Worm (Caenorhabditis elegans) whole organism, L1 larva: ENCODE results near the gene rig-6.

Experiments
- C16A3.4 ChIP-seq: fragments of 150-350 bp; optimal IDR thresholded peaks from 2 replicates; lab custom pipeline; 2014; ENCODE audit warnings: missing biosample characterization, missing genetic modification characterization
- C34B4.2 ChIP-seq: sonication (generic microtip); optimal IDR thresholded peaks from 2 replicates; lab custom pipeline; 2017; ENCODE audit warnings: mild to moderate bottlenecking, missing genetic modification characterization, missing compliant biosample characterization
- Y116A8C.19 ChIP-seq: sonication (generic microtip); optimal IDR thresholded peaks from 2 replicates; lab custom pipeline; 2016; ENCODE audit warnings: missing compliant biosample characterization, missing genetic modification characterization, borderline replicate concordance
- alr-1 ChIP-seq: fragments of 200-800 bp; sonication (Bioruptor generic); optimal IDR thresholded peaks from 2 replicates; lab custom pipeline; 2018; ENCODE audit warnings: borderline replicate concordance, mild to moderate bottlenecking, missing genetic modification characterization, missing compliant biosample characterization
- ama-1 ChIP-seq: fragments of 150-350 bp; optimal IDR thresholded peaks from 2 replicates; lab custom pipeline; 2014
- blmp-1 ChIP-seq: fragments of 150-350 bp; optimal IDR thresholded peaks from 2 replicates; lab custom pipeline; 2014; ENCODE audit warnings: missing biosample characterization, missing genetic modification characterization
- ceh-63 ChIP-seq: fragments of 200-800 bp; sonication (Bioruptor generic); optimal IDR thresholded peaks from 2 replicates; lab custom pipeline; 2018; ENCODE audit warnings: mild to moderate bottlenecking, missing genetic modification characterization, missing compliant biosample characterization
- ceh-8 ChIP-seq: fragments of 200-800 bp; sonication (Bioruptor generic); optimal IDR thresholded peaks from 2 replicates; lab custom pipeline; 2018; ENCODE audit warnings: mild to moderate bottlenecking, missing genetic modification characterization, moderate library complexity, missing compliant biosample characterization
- ces-1 ChIP-seq: fragments of 150-350 bp; optimal IDR thresholded peaks from 2 replicates; lab custom pipeline; 2014; ENCODE audit warnings: missing biosample characterization, missing genetic modification reagents, missing genetic modification characterization
- efl-1 ChIP-seq, 4 experiments: fragments of 150-350 bp; optimal IDR thresholded peaks in 3 of 4; peaks in 1 of 4; 1 replicate in 1 of 4; 2 replicates in 3 of 4; lab custom pipeline; 2014; ENCODE audit warnings: missing biosample characterization in 2 of 4, missing genetic modification characterization in 2 of 4, missing genetic modification reagents in 2 of 4
- efl-3 ChIP-seq: fragments of 200-800 bp; sonication (Bioruptor generic); optimal IDR thresholded peaks from 2 replicates; lab custom pipeline; 2018; ENCODE audit warnings: mild to moderate bottlenecking, missing genetic modification characterization, missing compliant biosample characterization
- elt-2 ChIP-seq: sonication (generic microtip); optimal IDR thresholded peaks from 2 replicates; lab custom pipeline; 2016; ENCODE audit warnings: missing genetic modification characterization, mild to moderate bottlenecking, inconsistent platforms, missing compliant biosample characterization, missing genetic modification reagents
- elt-3 ChIP-seq, 6 experiments: fragments of 150-350 bp in 1 of 6; sonication (generic microtip); optimal IDR thresholded peaks; 2 replicates each; lab custom pipeline; 2017 to 2018; ENCODE audit warnings: missing biosample characterization in 6 of 6, missing genetic modification characterization in 6 of 6, inconsistent platforms in 1 of 6
- fos-1 ChIP-seq: fragments of 150-350 bp; optimal IDR thresholded peaks from 2 replicates; lab custom pipeline; 2014; ENCODE audit warnings: missing biosample characterization, missing genetic modification characterization
- grh-1 ChIP-seq: fragments of 200-800 bp; sonication (Bioruptor generic); IDR thresholded peaks from 2 replicates; pipeline ENCODE4 v1.3.6; 2022; ENCODE audit warnings: missing genetic modification reagents, missing genetic modification characterization, missing compliant biosample characterization
- hlh-4 ChIP-seq: sonication (generic microtip); optimal IDR thresholded peaks from 2 replicates; lab custom pipeline; 2016; ENCODE audit warnings: mild to moderate bottlenecking, missing genetic modification characterization, missing compliant biosample characterization
- hpl-2 ChIP-seq: fragments of 150-350 bp; optimal IDR thresholded peaks from 2 replicates; lab custom pipeline; 2014; ENCODE audit warnings: missing biosample characterization, missing genetic modification reagents, missing genetic modification characterization
- irx-1 ChIP-seq: sonication (generic microtip); optimal IDR thresholded peaks from 2 replicates; lab custom pipeline; 2016; ENCODE audit warnings: missing genetic modification characterization, missing compliant biosample characterization
- isw-1 ChIP-seq: fragments of 200-800 bp; sonication (Bioruptor generic); IDR thresholded peaks from 2 replicates; pipeline ENCODE4 v1.3.6; 2022; ENCODE audit warnings: missing genetic modification characterization, missing compliant biosample characterization
- lin-13 ChIP-seq: fragments of 150-350 bp; optimal IDR thresholded peaks from 2 replicates; lab custom pipeline; 2014; ENCODE audit warnings: missing biosample characterization, missing genetic modification reagents, missing genetic modification characterization
- lin-14 ChIP-seq: fragments of 200-800 bp; sonication (Bioruptor generic); optimal IDR thresholded peaks from 2 replicates; lab custom pipeline; 2018; ENCODE audit warnings: mild to moderate bottlenecking, missing genetic modification characterization, moderate library complexity, missing compliant biosample characterization
- lin-15B ChIP-seq: fragments of 150-350 bp; sonication (generic microtip); optimal IDR thresholded peaks from 3 replicates; lab custom pipeline; 2014; ENCODE audit warnings: missing biosample characterization, missing genetic modification characterization
- lin-35 ChIP-seq, 2 experiments: fragments of 150-350 bp; optimal IDR thresholded peaks; 2 replicates each; lab custom pipeline; 2014; ENCODE audit warnings: missing biosample characterization in 2 of 2, missing genetic modification characterization in 2 of 2, missing genetic modification reagents in 2 of 2
- lsy-2 ChIP-seq, 2 experiments: fragments of 150-350 bp; optimal IDR thresholded peaks; 2 replicates each; lab custom pipeline; 2014; ENCODE audit warnings: missing biosample characterization in 2 of 2, missing genetic modification characterization in 2 of 2
- mab-9 ChIP-seq: fragments of 200-800 bp; sonication (Bioruptor generic); IDR thresholded peaks from 2 replicates; pipeline ENCODE4 v1.3.6; 2022; ENCODE audit warnings: missing genetic modification reagents, missing genetic modification characterization, missing compliant biosample characterization
- mep-1 ChIP-seq: fragments of 150-350 bp; optimal IDR thresholded peaks from 2 replicates; lab custom pipeline; 2014; ENCODE audit warnings: missing biosample characterization, missing genetic modification characterization
- nhr-11 ChIP-seq: fragments of 150-350 bp; optimal IDR thresholded peaks from 2 replicates; lab custom pipeline; 2014; ENCODE audit warnings: missing biosample characterization, missing genetic modification characterization
- nhr-12 ChIP-seq: sonication (generic microtip); optimal IDR thresholded peaks from 2 replicates; lab custom pipeline; 2017; ENCODE audit warnings: missing biosample characterization, missing genetic modification characterization
- nhr-19 ChIP-seq: fragments of 200-800 bp; sonication (Bioruptor generic); conservative IDR thresholded peaks from 2 replicates; pipeline ENCODE4 v1.3.6; 2022; ENCODE audit warnings: missing genetic modification characterization, missing compliant biosample characterization
- nhr-237 ChIP-seq: fragments of 150-350 bp; optimal IDR thresholded peaks from 2 replicates; lab custom pipeline; 2014; ENCODE audit warnings: missing biosample characterization, missing genetic modification characterization
- nhr-28 ChIP-seq: fragments of 150-350 bp; optimal IDR thresholded peaks from 2 replicates; lab custom pipeline; 2014; ENCODE audit warnings: missing biosample characterization, missing genetic modification characterization
- nhr-84 ChIP-seq: sonication (generic microtip); optimal IDR thresholded peaks from 2 replicates; lab custom pipeline; 2017; ENCODE audit warnings: missing biosample characterization, missing genetic modification characterization
- nhr-85 ChIP-seq: sonication (generic microtip); peaks from one replicate; lab custom pipeline; 2016; ENCODE audit warnings: missing genetic modification characterization, inconsistent platforms, missing compliant biosample characterization
- nhr-90 ChIP-seq: sonication (generic microtip); optimal IDR thresholded peaks from 2 replicates; lab custom pipeline; 2016; ENCODE audit warnings: mild to moderate bottlenecking, missing genetic modification characterization, missing compliant biosample characterization; ENCODE audit not compliant: poor library complexity
- pag-3 ChIP-seq: sonication (generic microtip); optimal IDR thresholded peaks from 2 replicates; lab custom pipeline; 2017; ENCODE audit warnings: missing genetic modification characterization, mild to moderate bottlenecking, missing compliant biosample characterization, antibody characterized with exemption, borderline replicate concordance; ENCODE audit not compliant: insufficient read depth
- pax-3 ChIP-seq: fragments of 200-800 bp; sonication (Bioruptor generic); optimal IDR thresholded peaks from 2 replicates; lab custom pipeline; 2018; ENCODE audit warnings: mild to moderate bottlenecking, missing genetic modification characterization, moderate library complexity, missing compliant biosample characterization
- pqm-1 ChIP-seq: sonication (generic microtip); optimal IDR thresholded peaks from 3 replicates; lab custom pipeline; 2017; ENCODE audit warnings: missing biosample characterization, missing genetic modification characterization
- rnt-1 ChIP-seq: sonication (generic microtip); optimal IDR thresholded peaks from 2 replicates; lab custom pipeline; 2016; ENCODE audit warnings: mild to moderate bottlenecking, missing genetic modification characterization, moderate library complexity, missing compliant biosample characterization
- skn-1 ChIP-seq: fragments of 150-350 bp; optimal IDR thresholded peaks from 2 replicates; lab custom pipeline; 2014; ENCODE audit warnings: missing biosample characterization, missing genetic modification characterization
- sox-4 ChIP-seq: sonication (generic microtip); optimal IDR thresholded peaks from 2 replicates; lab custom pipeline; 2016; ENCODE audit warnings: missing genetic modification characterization, missing compliant biosample characterization
- sptf-1 ChIP-seq: fragments of 150-350 bp; optimal IDR thresholded peaks from 2 replicates; lab custom pipeline; 2014; ENCODE audit warnings: missing biosample characterization, missing genetic modification characterization
- sup-37 ChIP-seq: fragments of 200-800 bp; sonication (Bioruptor generic); optimal IDR thresholded peaks from 2 replicates; lab custom pipeline; 2018; ENCODE audit warnings: mild to moderate bottlenecking, missing genetic modification characterization, missing compliant biosample characterization
- tbx-2 ChIP-seq: sonication (generic microtip); optimal IDR thresholded peaks from 2 replicates; lab custom pipeline; 2016; ENCODE audit warnings: missing genetic modification characterization, missing compliant biosample characterization
- tlp-1 ChIP-seq: fragments of 150-350 bp; optimal IDR thresholded peaks from 2 replicates; lab custom pipeline; 2014; ENCODE audit warnings: missing biosample characterization, missing genetic modification characterization
- unc-86 ChIP-seq: sonication (generic microtip); optimal IDR thresholded peaks from 2 replicates; lab custom pipeline; 2016; ENCODE audit warnings: missing genetic modification characterization, missing compliant biosample characterization
- unc-98 ChIP-seq: fragments of 200-800 bp; sonication (Bioruptor generic); IDR thresholded peaks from 2 replicates; pipeline ENCODE4 v1.3.6; 2022; ENCODE audit warnings: missing genetic modification characterization, missing compliant biosample characterization
- zip-4 ChIP-seq: fragments of 200-800 bp; sonication (Bioruptor generic); optimal IDR thresholded peaks from 2 replicates; lab custom pipeline; 2018; ENCODE audit warnings: mild to moderate bottlenecking, missing genetic modification characterization, moderate library complexity, missing compliant biosample characterization

The rig-6 gene

DNA sequence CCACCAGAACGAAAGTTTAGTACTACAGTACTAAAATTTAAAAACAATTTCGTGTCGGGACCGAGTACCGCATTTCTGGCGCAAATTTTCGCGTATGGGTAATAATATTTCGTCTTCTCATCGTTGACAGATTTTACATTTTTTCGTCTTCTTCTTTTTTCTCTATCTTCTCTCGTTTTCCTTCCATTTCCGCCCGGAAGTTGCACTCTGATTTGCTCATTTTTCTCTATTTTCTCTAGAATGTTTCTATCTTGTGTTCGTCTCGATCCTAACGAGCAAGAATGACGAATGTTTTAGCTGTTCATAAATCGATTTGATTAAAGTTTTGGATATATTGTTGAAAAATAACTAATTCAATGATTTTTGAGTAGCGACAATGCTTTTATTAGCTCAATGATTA lies 43.6 kb upstream of the rig-6 start:
- TF ChIP-seq nhr-19 (GFP tag; lab: Robert Waterston, UW), result no peak
- peak in 1 of 2 experiments; percentile 14 for TF ChIP-seq efl-1 (optimal IDR thresholded peaks at IDR 0.05; lab: Kevin White, UChicago)
- no peak for TF ChIP-seq efl-1 (GFP tag; optimal IDR thresholded peaks at IDR 0.05 in 1 of 2; lab: Kevin White, UChicago)
- TF ChIP-seq lin-14, result peak; percentile 65
- peak; percentile 5 for TF ChIP-seq rnt-1 (tag; lab: Kevin White, UChicago)
- no peak for TF ChIP-seq pax-3
- TF ChIP-seq C16A3.4, result no peak
- TF ChIP-seq isw-1 (GFP tag; lab: Robert Waterston, UW), result 0 out of 2 replicates have a peak, but pooled peaks have one; percentile 1
- TF ChIP-seq alr-1 (tag; lab: Kevin White, UChicago), result no peak

DNA sequence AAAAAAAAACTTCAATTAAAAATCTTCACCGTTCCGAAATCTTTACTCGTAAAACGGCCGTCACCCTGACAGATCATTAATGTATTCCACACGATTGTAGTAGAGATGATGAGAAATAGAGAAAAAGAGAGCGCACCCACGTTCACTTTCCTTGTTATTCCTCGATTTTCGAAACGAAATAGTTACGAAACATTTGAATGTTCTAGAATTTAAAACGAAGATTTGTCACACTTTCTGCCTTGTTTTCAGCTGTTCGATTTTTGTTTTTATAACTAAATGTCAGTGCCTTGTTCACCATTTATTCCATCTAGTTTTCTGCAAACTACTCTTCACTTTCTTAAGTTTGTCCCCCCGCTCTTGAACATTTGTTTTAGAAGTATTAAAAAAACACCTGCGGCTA lies 42.9 kb upstream of the rig-6 start:
- no peak for TF ChIP-seq sox-4
- no peak for TF ChIP-seq pqm-1
- TF ChIP-seq nhr-90 (tag; lab: Kevin White, UChicago), result no peak
- no peak for TF ChIP-seq pag-3
- no peak for TF ChIP-seq grh-1 (GFP tag; lab: Robert Waterston, UW)
- TF ChIP-seq blmp-1 (tag; lab: Kevin White, UChicago), result peak; percentile 19
- TF ChIP-seq C34B4.2 (tag; lab: Kevin White, UChicago), result no peak
- TF ChIP-seq irx-1, result no peak
- no peak for TF ChIP-seq unc-98 (GFP tag; lab: Robert Waterston, UW)
- no peak for TF ChIP-seq unc-86 (tag; lab: Kevin White, UChicago)
- no peak for TF ChIP-seq rnt-1 (tag; lab: Kevin White, UChicago)
- peak; percentile 64 for TF ChIP-seq skn-1 (tag; lab: Kevin White, UChicago)
- no peak for TF ChIP-seq efl-1 (optimal IDR thresholded peaks at IDR 0.05; lab: Kevin White, UChicago)
- TF ChIP-seq efl-1 (GFP tag; optimal IDR thresholded peaks at IDR 0.05 in 1 of 2; lab: Kevin White, UChicago), result peak; percentile 11 to 91
- no peak for TF ChIP-seq hlh-4
- TF ChIP-seq mab-9 (GFP tag; lab: Robert Waterston, UW), result no peak

DNA sequence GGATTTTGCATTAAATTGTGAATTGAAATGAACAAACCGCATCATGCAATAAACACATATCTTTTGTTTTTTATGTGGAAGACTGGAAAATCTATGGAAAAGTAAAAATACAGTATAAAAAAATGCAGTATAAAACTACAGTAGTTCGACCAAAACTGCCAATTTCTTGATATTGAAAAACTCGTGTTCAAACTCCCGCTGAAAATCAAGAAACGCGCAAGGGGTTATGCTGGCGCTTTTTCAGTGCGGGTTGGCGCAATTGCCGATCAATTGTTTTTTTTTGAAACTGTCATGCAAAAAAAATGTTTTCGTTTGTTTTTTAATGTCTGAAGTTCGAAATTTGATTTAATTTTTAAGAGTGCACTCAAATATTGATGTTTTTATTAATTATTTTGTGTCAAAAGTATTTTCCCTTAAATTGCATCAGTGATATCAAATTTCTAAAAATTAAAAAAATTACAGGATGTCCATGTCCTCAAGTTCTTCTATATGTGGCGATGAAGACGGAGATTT lies 39.8 kb upstream of the rig-6 start, which contains the start of gene dnj-9:
dnj-9 (plus strand) TSS at position 463 of the 513 bp plus-strand sequence.
- peak; percentile 24 for TF ChIP-seq nhr-12 (tag; lab: Kevin White, UChicago)
- TF ChIP-seq nhr-28 (tag; lab: Kevin White, UChicago), result peak; percentile 44
- TF ChIP-seq hpl-2 (GFP tag; lab: Kevin White, UChicago), result peak; percentile 29
- peak; percentile 90 for TF ChIP-seq fos-1 (tag; lab: Kevin White, UChicago)
- TF ChIP-seq elt-3 (tag; optimal IDR thresholded peaks at IDR 0.05; lab: Kevin White, UChicago), result peak in 3 of 6 experiments; percentile 50 to 90 (median 90)
- peak; percentile 70 for TF ChIP-seq unc-98 (GFP tag; lab: Robert Waterston, UW)
- TF ChIP-seq sptf-1 (tag; lab: Kevin White, UChicago), result no peak
- peak; percentile 99 for TF ChIP-seq mep-1 (tag; lab: Kevin White, UChicago)
- TF ChIP-seq lin-14, result peak; percentile 96
- TF ChIP-seq ama-1 (lab: Kevin White, UChicago), result peak; percentile 87
- TF ChIP-seq nhr-11 (tag; lab: Kevin White, UChicago), result peak; percentile 88
- TF ChIP-seq lin-15B (tag; lab: Kevin White, UChicago), result peak; percentile 91
- TF ChIP-seq efl-3 (GFP tag; lab: Kevin White, UChicago), result peak; percentile 51
- peak; percentile 65 for TF ChIP-seq nhr-237 (tag; lab: Kevin White, UChicago)
- no peak for TF ChIP-seq tlp-1 (tag; lab: Kevin White, UChicago)
- TF ChIP-seq pag-3, result peak; percentile 32
- peak; percentile 93 for TF ChIP-seq ceh-8 (GFP tag; lab: Kevin White, UChicago)
- TF ChIP-seq Y116A8C.19 (tag; lab: Kevin White, UChicago), result no peak
- peak; percentile 97 for TF ChIP-seq nhr-85
- TF ChIP-seq pqm-1, result no peak
- peak; percentile 95 to 96 for TF ChIP-seq lsy-2 (tag; optimal IDR thresholded peaks at IDR 0.05; lab: Kevin White, UChicago)
- peak; percentile 89 for TF ChIP-seq zip-4 (GFP tag; lab: Kevin White, UChicago)
- peak; percentile 93 for TF ChIP-seq lin-13
- peak; percentile 97 for TF ChIP-seq C16A3.4
- TF ChIP-seq irx-1, result peak; percentile 93
- TF ChIP-seq nhr-84 (tag; lab: Kevin White, UChicago), result no peak
- TF ChIP-seq mab-9 (GFP tag; lab: Robert Waterston, UW), result peak; percentile 85
- no peak for TF ChIP-seq ces-1 (GFP tag; lab: Kevin White, UChicago)
- TF ChIP-seq tbx-2 (tag; lab: Kevin White, UChicago), result peak; percentile 97
- TF ChIP-seq elt-2 (tag; lab: Kevin White, UChicago), result peak; percentile 98
- TF ChIP-seq ceh-63 (GFP tag; lab: Kevin White, UChicago), result no peak
- peak; percentile 86 for TF ChIP-seq sup-37 (GFP tag; lab: Kevin White, UChicago)
- TF ChIP-seq alr-1 (tag; lab: Kevin White, UChicago), result no peak
- TF ChIP-seq lin-35 (GFP tag; optimal IDR thresholded peaks at IDR 0.05; lab: Kevin White, UChicago), result peak; percentile 99
- peak; percentile 86 for TF ChIP-seq pax-3
